Worm (Caenorhabditis elegans): ENCODE results near the gene M163.8.

DNA sequence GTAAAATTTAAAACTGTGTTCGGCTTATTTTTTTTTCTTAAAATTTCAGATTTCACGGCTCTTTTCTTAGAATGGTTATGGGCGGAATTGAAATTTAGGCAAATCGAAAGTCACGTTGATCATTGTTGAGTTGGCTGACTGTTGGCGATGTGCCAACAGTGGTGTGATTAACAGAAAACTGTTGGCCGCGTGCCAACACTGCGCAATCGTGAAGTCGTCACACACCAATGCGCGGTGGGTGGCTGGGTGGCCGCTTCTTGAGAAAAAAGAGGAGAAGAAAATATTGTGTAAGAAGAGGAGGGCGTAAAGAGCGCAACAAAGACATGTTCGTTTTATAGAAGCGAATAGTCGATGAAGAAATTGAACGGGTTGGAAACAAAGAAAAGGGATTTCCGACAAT is 6.2 kb downstream of the M163.8 start:
- TF ChIP-seq pha-4 (GFP tag; IDR thresholded peaks at IDR 0.05) (no peak), pha-4 (tag; optimal IDR thresholded peaks at IDR 0.05) (no peak), lin-39 (tag; optimal IDR thresholded peaks at IDR 0.05) (no peak), egl-27 (tag; optimal IDR thresholded peaks at IDR 0.05) (no peak), snpc-4 (tag; optimal IDR thresholded peaks at IDR 0.05) (no peak), zip-2 (tag; optimal IDR thresholded peaks at IDR 0.05) (no peak), nhr-77 (tag; optimal IDR thresholded peaks at IDR 0.05) (no peak), nhr-11 (tag; optimal IDR thresholded peaks at IDR 0.05) (no peak), T26A8.4 (GFP tag; IDR thresholded peaks at IDR 0.05) (no peak), nhr-76 (tag; optimal IDR thresholded peaks at IDR 0.05) (no peak), fos-1 (tag; optimal IDR thresholded peaks at IDR 0.05) (no peak), duxl-1 (tag; optimal IDR thresholded peaks at IDR 0.05; ENCODE audit: poor library complexity) (no peak), lir-3 (tag; optimal IDR thresholded peaks at IDR 0.05) (no peak), ama-1 (optimal IDR thresholded peaks at IDR 0.05) (peak; percentile 86), ces-1 (GFP tag; optimal IDR thresholded peaks at IDR 0.05) (no peak)

All from whole organism, L4 larva.